Fruit fly (Drosophila melanogaster): Measurements from ENCODE around the gene spz.

spz gene

DNA sequence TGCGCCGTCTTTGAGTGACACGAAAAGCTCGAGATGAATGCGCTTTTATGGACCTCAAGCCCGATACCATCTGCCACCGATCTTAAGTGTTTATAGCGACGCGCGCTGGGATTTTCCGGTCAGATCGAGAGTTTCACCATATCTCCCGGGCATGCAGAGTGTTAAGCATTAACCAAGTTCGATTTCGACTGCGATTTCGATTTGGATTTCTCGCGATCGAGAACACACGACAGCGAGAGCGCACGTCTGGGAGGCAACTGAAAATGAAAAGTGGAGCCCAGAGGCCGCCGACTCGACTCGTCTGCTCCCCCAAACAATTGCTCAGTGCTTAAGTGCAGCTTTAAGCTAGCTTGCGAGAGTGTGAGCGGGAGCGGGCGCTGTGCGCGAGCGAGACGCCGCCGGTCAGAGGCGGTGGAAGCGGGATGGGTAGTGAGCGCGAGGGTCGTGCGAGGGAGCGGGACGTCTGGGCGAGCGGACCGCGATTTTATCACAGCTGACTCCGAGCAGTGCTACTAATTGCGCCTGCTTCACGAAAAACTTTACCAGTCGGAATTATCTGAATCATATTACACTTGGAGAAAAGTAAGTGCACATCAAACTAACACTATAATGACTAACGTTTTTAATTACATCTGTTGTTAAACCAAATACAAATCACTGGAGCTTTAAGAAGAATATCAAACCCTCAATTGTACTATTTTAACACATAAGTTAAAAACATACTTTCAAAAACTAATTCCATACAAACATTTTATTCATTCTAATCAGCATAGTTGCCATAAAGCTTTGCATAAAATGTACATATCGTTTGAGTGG is at the start of gene spz:
Gene spz (minus strand): TSS at position 261 of the 816 bp plus-strand sequence.
- TF ChIP-seq CG8478 (optimal IDR thresholded peaks at IDR 0.05) (no peak), CTCF (optimal IDR thresholded peaks at IDR 0.05) (no peak)

DNA sequence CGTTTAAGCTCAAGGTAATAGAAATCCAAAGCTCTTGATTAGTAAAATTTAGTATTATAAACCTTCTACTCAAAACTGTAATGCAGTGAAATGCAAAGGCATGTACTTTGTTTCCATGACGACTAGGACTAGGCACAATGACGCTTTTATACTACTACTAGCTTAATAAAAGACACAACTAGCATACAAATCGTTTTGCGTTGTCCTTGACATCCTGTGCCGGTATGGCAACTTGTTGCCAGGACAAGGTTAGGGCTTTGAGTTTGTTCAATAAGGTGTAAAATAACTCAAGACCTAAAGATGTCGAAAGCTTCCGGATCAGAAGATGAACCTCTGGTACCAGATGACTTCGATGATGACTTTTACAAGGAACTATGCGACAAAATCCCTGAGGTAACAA is 48.5 kb upstream of the spz start, which contains the start of gene CG5882:
Gene CG5882 (plus strand): TSS at position 301 of the 400 bp plus-strand sequence.
- no peak for TF ChIP-seq CTCF (optimal IDR thresholded peaks at IDR 0.05)
- TF ChIP-seq CG8478 (optimal IDR thresholded peaks at IDR 0.05), result no peak

DNA sequence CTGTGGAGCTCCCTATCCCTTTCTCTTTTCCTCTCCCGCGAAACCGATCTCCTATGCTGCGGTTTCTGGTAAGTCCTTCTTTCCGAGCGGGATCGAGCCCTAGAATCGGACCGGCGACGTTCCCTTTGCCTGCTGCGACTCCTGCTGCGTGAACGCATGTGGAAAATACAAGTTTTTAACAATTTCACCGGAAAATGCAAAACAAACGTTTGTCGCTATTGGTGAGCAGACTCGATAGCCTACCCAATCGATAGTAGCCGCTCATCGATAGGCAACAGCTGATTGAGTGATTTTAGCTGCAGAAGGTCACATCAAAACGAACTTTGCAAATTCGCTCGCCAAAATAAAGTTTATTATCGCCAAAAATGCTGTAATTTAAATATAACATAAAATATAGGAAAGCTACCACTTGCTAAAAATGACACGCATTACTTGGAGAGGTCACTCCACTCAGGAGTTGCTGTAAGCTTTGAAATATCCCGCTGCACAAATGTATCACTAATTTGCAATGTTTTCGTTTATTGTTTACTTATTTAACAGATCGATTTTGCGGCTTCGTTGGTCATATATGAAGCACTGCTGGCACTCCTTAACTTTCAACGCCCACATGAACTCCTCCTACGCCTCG is 46.7 kb upstream of the spz start, which contains the start of the genes CG6066 and CG5880:
Gene CG6066 (minus strand): TSS at position 243 of the 628 bp plus-strand sequence.
Gene CG5880 (plus strand): TSS at position 281 of the 628 bp plus-strand sequence.
- TF ChIP-seq CG8478 (optimal IDR thresholded peaks at IDR 0.05) (no peak), CTCF (optimal IDR thresholded peaks at IDR 0.05) (peak in 1 of 2 experiments; percentile 0)

DNA sequence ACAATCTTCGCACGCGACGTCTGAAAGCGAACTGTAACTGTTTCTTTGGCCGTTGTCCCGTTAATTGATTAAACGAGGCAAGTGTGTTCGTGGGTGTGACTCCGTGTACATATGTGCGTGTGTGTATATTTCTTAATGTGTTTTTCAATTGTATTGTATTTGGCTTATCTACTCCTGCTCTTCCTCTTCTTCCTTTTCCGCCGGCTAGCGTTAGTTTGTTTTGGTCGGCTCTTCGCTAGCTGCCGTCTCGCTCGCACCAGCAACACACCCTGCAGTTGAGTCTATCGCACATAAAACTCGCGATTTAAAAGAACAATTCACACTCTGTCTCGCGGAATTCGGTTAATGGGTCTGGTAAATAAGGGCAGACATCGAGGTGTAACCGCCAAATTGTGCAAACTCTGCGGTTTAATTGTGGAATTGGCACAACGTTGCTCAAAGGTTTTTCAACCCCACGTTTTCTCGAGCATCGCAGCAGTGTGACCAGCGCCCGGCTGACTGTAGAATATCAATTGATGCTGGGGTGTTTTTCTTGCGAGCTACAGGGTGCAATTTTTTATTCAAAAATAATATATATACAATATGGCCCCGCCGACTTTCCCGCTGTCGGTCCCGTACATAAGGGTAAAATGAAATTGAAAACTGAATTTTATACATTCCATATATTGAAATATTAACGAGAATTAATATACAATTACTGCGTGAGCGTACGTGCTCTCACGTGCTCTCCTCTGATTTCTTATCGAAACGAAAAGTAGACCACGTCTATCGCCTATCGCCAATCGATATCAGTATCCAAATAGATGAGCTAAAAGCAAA is 42.1 kb upstream of the spz start, which contains the start of the genes gb and CG5815:
Gene gb (minus strand): TSS at position 487 of the 819 bp plus-strand sequence.
Gene CG5815 (plus strand): TSS at position 783 of the 819 bp plus-strand sequence.
- TF ChIP-seq CTCF (optimal IDR thresholded peaks at IDR 0.05) (no peak), CG8478 (optimal IDR thresholded peaks at IDR 0.05) (no peak)

DNA sequence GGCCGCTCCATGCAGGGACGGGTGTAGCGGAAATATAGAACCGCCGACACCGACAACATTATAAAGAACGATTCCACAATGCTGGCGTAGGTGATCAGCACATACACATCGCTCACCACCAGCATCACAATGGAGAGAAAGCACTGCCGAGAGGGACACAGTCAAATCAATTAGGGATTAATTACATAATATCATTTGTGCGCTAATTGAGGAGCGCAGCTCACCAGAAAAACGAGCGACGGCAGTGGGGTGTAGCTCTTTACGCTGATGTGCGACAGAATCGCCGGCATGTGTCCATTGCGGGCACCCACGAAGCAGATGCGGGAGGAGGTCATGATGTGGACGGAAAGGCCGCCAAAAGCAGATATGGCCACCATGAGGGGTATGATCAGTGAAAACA is 39.6 kb upstream of the spz start:
- TF ChIP-seq CG8478 (optimal IDR thresholded peaks at IDR 0.05), result no peak
- no peak for TF ChIP-seq CTCF (optimal IDR thresholded peaks at IDR 0.05)

DNA sequence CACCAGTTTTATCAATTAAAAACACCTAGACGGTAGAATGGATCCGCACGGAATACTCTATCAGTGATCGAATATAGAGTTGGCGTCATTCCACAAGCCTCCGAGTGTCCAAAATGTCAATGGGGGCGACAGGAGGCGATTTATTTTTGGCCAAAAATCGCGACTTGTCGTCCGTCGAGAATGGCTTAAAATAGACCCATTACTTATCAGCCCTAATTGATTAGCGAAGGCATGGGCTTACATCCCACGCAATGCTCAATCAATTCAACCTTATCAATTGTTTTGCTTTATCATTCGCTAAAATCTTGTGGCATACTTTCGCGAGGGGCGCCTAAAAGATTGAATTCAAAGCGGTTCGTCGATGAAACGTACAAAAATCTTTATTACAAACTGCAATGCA is 38.2 kb upstream of the spz start:
- no peak for TF ChIP-seq CG8478 (optimal IDR thresholded peaks at IDR 0.05)
- TF ChIP-seq CTCF (optimal IDR thresholded peaks at IDR 0.05), result no peak

DNA sequence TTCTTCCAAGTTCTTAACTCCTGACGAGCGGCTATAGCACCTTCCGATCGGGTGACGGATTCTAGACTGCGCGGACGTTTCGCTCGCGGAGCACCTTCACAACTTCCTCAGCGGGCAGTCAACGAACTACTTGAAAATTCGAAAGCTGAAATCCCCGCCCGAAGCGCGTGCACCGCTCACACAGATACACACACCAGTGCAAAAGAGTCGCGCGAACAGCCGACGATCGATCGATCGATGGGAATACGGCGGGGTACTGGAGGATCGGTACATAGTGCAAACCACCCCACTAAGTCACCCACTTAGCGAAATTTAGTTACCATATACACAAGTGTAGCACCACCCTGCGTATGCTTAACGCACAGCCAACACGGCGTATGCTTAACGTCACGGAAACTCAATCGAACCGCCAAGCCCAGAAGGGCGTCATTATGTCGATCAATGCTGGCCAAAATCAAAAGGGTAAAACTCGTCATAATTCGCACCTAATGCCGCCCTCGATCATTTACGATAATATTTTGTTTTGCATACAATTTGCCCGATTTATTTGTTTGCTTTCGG is 36.3 kb upstream of the spz start, which contains the start of gene CAH9:
Gene CAH9 (minus strand): TSS at position 51 of the 561 bp plus-strand sequence.
- no peak for TF ChIP-seq CG8478 (optimal IDR thresholded peaks at IDR 0.05)
- no peak for TF ChIP-seq CTCF (optimal IDR thresholded peaks at IDR 0.05)

DNA sequence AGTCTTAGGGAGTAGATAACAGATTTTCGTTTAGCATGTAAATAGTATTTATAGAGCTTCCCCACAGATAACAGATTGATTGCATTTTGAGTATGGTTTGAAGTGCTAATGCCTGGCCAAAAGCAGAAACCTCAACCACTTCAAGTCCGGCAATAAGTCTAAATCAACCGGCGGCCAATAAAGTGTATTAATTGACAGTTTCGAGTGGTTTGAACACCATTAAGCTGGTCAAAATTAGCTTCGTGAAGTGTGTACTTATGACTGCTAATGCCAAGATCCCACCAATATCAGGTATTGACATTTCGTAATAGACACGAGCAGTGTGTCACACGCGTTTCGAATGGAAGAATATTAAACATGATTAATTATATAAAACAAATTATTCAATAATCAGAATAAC is 35.6 kb upstream of the spz start:
- TF ChIP-seq CG8478 (optimal IDR thresholded peaks at IDR 0.05) (no peak), CTCF (optimal IDR thresholded peaks at IDR 0.05) (no peak)

DNA sequence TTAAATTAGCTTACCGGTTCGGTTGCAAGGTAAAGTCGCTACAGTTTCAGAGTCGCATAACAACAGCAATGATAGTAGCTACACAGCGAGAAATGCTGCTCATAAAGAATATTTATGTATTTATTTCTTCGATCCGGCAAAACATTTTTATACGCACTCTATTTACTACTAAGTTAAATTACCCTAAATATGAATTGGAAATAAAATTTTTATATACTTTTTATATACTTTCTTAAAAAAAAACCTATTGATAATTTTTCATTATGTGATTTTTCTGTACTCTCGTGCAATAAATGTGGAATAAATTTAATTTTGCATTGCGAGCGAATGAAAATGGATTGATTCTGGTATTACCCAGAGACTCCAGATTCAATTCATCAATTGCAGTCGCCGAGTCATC is 31.1 kb upstream of the spz start, which contains the start of gene Jhbp11:
Gene Jhbp11 (plus strand): TSS at position 301 of the 400 bp plus-strand sequence.
- TF ChIP-seq CTCF (optimal IDR thresholded peaks at IDR 0.05) (no peak), CG8478 (optimal IDR thresholded peaks at IDR 0.05) (no peak)

DNA sequence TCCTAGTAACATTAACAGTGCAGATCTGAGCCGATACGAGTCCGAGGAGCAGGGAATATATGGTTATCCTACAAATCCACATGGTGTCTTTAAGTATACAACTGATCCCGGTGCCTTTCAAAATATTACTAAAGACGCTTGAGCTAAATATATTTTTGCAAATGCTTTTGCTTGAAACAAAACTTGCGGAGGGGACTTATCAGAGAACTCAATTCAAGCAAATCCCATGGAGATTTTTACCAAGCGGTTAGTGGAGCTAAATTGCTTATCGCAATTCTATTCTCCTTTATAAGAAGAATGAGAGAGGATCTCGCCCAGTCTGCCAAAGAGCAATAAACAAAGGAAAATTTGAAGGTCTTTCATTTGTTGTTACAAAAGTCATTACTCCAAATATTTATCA is 29.7 kb upstream of the spz start, which contains the start of gene eater:
Gene eater (minus strand): TSS at position 101 of the 400 bp plus-strand sequence.
- TF ChIP-seq CTCF (optimal IDR thresholded peaks at IDR 0.05) (no peak), CG8478 (optimal IDR thresholded peaks at IDR 0.05) (no peak)

DNA sequence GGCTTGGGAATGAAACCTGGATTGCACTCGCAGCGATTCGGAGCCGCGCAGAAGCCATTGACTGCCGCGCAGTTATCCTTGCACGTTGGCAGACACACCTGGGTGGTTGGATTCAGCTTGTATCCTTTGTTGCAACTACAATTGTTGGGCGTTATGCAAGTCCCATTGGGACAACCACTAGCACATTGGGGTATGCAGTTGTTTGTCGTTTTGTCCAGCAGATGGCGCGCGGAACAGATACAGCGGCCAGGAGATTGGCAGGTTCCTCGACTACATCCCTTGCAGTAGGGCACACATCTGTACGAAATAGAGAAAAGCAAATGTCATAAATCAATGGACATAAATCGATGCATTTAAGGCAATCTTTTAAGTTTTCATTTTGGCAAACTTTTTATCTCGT is 28.8 kb upstream of the spz start:
- TF ChIP-seq CTCF (optimal IDR thresholded peaks at IDR 0.05), result peak; percentile 79 to 86
- no peak for TF ChIP-seq CG8478 (optimal IDR thresholded peaks at IDR 0.05)

DNA sequence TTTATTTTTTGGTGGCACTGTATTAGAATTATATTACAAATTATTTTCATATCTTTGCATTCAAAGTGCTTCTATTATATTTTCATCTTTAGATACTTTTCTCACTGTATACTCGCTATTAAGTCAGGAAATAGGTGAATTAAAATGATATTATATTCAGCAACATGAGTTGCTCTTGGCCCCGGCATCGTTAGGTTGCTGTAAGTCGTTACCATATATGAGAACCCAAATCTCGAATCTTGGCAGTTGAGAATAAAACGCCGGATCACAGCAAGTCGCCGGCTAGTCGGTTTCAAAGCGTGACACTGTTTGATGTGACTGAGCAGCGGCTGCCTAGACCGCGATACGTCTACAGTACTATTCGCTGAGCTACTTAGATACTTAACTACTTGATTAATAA is 24.4 kb upstream of the spz start, which contains the start of gene CG14259:
Gene CG14259 (plus strand): TSS at position 301 of the 400 bp plus-strand sequence.
- TF ChIP-seq CTCF (optimal IDR thresholded peaks at IDR 0.05), result no peak
- TF ChIP-seq CG8478 (optimal IDR thresholded peaks at IDR 0.05), result no peak

DNA sequence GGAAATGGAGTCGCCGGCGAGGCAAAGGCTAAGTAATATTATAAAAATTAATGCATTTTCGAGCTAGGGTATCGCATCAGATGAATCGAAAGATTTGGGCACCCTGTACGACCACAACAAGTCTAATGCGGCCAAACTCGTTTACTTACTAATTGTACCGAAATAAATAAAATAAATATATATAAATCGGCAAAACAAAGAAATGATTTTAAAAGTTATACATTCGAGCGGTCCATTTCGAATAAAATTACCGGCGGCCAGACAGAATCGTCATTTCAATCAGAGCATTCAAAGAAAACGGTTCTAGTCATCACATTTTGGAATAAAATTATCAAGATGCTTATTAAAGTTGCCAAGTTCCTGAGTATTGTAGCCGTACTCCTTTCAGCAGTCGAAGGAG is 23.0 kb upstream of the spz start, which contains the start of gene CG14258:
Gene CG14258 (plus strand): TSS at position 301 of the 400 bp plus-strand sequence.
- TF ChIP-seq CTCF (optimal IDR thresholded peaks at IDR 0.05) (no peak), CG8478 (optimal IDR thresholded peaks at IDR 0.05) (no peak)

DNA sequence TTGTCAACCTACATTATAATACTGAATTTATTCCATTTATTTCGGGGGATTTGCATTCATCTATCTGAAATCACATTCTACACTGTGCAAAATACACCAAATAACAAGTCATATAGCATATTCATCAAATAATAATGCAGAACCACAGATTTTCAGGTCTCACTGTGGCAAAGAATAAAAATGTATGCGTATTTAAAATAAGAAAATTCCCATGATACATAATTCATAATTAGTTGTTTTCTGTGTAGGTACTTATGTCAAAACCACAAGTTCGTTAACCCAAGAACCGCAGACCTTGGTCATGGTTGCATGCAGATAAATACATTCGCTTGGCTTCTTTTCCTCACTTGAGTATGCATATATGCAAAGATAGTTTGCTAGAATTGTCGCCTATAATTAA is 22.4 kb upstream of the spz start:
- TF ChIP-seq CTCF (optimal IDR thresholded peaks at IDR 0.05) (no peak), CG8478 (optimal IDR thresholded peaks at IDR 0.05) (no peak)

Measured in S2 (cell line).